Fruit fly (Drosophila melanogaster): ENCODE measurements around the gene Cog3.

DNA sequence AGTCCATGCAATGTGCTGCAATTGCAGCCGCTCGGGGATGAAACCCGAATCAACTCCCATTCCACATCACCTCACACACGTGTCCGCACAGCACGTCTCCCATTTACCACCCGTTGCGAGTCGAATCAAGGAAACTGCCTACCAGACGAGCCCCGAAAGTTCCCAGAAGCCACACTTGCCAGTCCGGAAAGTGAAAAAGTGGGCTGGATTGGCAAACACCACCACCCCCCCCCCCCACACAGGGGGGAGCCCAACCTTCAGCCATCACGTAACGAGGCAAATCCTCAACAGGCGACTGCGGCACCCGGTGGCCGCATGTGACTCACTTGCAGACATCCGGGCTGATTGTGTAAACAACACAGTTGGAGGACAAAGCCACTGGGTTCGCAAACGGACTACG lies 48.0 kb upstream of the Cog3 start:
- TF ChIP-seq D1 (tag; optimal IDR thresholded peaks at IDR 0.05) (no peak), CG14655 (GFP tag; optimal IDR thresholded peaks at IDR 0.05) (no peak), rn (GFP tag; IDR thresholded peaks at IDR 0.05) (no peak), fd96Ca (GFP tag; IDR thresholded peaks at IDR 0.05) (no peak), CG10348 (GFP tag; IDR thresholded peaks at IDR 0.05) (no peak), gl (tag; optimal IDR thresholded peaks at IDR 0.05) (no peak), CG15710 (tag; optimal IDR thresholded peaks at IDR 0.05) (no peak), CG17806 (tag; optimal IDR thresholded peaks at IDR 0.05) (no peak)
